Fruit fly (Drosophila melanogaster) whole organism, embryonic: ENCODE data around the gene RPA3.

Source experiments
- ATbp ChIP-seq: fragments of 200-800 bp; sonication (Bioruptor generic); optimal IDR thresholded peaks from 2 replicates; lab custom pipeline; 2017; ENCODE audit warnings: missing biosample characterization, mild to moderate bottlenecking, missing genetic modification characterization, missing genetic modification reagents
- Bdp1 ChIP-seq: fragments of 200-800 bp; sonication (Bioruptor generic); optimal IDR thresholded peaks from 3 replicates; lab custom pipeline; 2016; ENCODE audit warnings: missing biosample characterization, missing genetic modification characterization
- Bteb2 ChIP-seq: fragments of 200-800 bp; sonication (Bioruptor generic); optimal IDR thresholded peaks from 2 replicates; lab custom pipeline; 2016; ENCODE audit warnings: missing biosample characterization, missing genetic modification characterization
- CG10267 ChIP-seq: fragments of 200-800 bp; sonication (Bioruptor generic); optimal IDR thresholded peaks from 2 replicates; lab custom pipeline; 2018; ENCODE audit warnings: missing biosample characterization, mild to moderate bottlenecking, missing genetic modification characterization, moderate library complexity
- CG10979 ChIP-seq: fragments of 200-800 bp; sonication (Bioruptor generic); optimal IDR thresholded peaks from 2 replicates; lab custom pipeline; 2018; ENCODE audit warnings: missing biosample characterization, mild to moderate bottlenecking, missing genetic modification characterization, moderate library complexity
- CG11093 ChIP-seq: fragments of 200-800 bp; sonication (Bioruptor generic); IDR thresholded peaks from 3 replicates; pipeline ENCODE4 v1.3.6; 2022; ENCODE audit warnings: missing biosample characterization, missing genetic modification characterization
- CG12659 ChIP-seq: fragments of 200-800 bp; sonication (Bioruptor generic); optimal IDR thresholded peaks from 3 replicates; lab custom pipeline; 2017; ENCODE audit warnings: mild to moderate bottlenecking, missing biosample characterization, missing genetic modification reagents, missing genetic modification characterization
- CG12769 ChIP-seq: fragments of 200-800 bp; sonication (Bioruptor generic); optimal IDR thresholded peaks from 2 replicates; lab custom pipeline; 2019; ENCODE audit warnings: missing biosample characterization, mild to moderate bottlenecking, missing genetic modification characterization, moderate library complexity
- CG13894 ChIP-seq: fragments of 200-800 bp; sonication (Bioruptor generic); optimal IDR thresholded peaks from 3 replicates; lab custom pipeline; 2018; ENCODE audit warnings: missing biosample characterization, mild to moderate bottlenecking, missing genetic modification characterization, moderate library complexity
- CG14050 ChIP-seq: fragments of 200-800 bp; sonication (Bioruptor generic); IDR thresholded peaks from 3 replicates; pipeline ENCODE4 v1.3.6; 2022; ENCODE audit warnings: missing biosample characterization, missing genetic modification characterization
- CG15269 ChIP-seq: fragments of 200-800 bp; sonication (Bioruptor generic); optimal IDR thresholded peaks from 2 replicates; lab custom pipeline; 2018; ENCODE audit warnings: missing biosample characterization, mild to moderate bottlenecking, missing genetic modification characterization, moderate library complexity
- CG15696 ChIP-seq: fragments of 200-800 bp; sonication (Bioruptor generic); optimal IDR thresholded peaks from 2 replicates; lab custom pipeline; 2019; ENCODE audit warnings: missing biosample characterization, mild to moderate bottlenecking, missing genetic modification characterization, moderate library complexity
- CG31388 ChIP-seq: fragments of 200-800 bp; sonication (Bioruptor generic); optimal IDR thresholded peaks from 2 replicates; lab custom pipeline; 2016; ENCODE audit warnings: missing biosample characterization, missing genetic modification characterization
- CG32772 ChIP-seq: fragments of 200-800 bp; sonication (Bioruptor generic); IDR thresholded peaks from 2 replicates; pipeline ENCODE4 v1.3.6; 2022; ENCODE audit warnings: missing biosample characterization, missing genetic modification characterization
- CG43689 ChIP-seq: fragments of 200-800 bp; sonication (Bioruptor generic); IDR thresholded peaks from 2 replicates; pipeline ENCODE4 v1.3.6; 2022; ENCODE audit warnings: missing biosample characterization, missing genetic modification characterization
- CG4617 ChIP-seq: fragments of 200-800 bp; sonication (Bioruptor generic); optimal IDR thresholded peaks from 3 replicates; lab custom pipeline; 2016; ENCODE audit warnings: missing biosample characterization, missing genetic modification characterization, borderline replicate concordance
- CG4820 ChIP-seq: fragments of 200-800 bp; sonication (Bioruptor generic); optimal IDR thresholded peaks from 3 replicates; lab custom pipeline; 2016; ENCODE audit warnings: missing biosample characterization, missing genetic modification characterization
- CG4854 ChIP-seq: fragments of 200-800 bp; sonication (Bioruptor generic); optimal IDR thresholded peaks from 2 replicates; lab custom pipeline; 2016; ENCODE audit warnings: missing biosample characterization, missing genetic modification characterization, inconsistent platforms
- CG5953 ChIP-seq: fragments of 200-800 bp; sonication (Bioruptor generic); IDR thresholded peaks from 2 replicates; pipeline ENCODE4 v1.3.6; 2022; ENCODE audit warnings: missing biosample characterization, missing genetic modification characterization
- CG7786 ChIP-seq: fragments of 200-800 bp; sonication (Bioruptor generic); optimal IDR thresholded peaks from 2 replicates; lab custom pipeline; 2016; ENCODE audit warnings: missing biosample characterization, missing genetic modification characterization
- CoRest ChIP-seq: fragments of 200-800 bp; sonication (Bioruptor generic); optimal IDR thresholded peaks from 3 replicates; lab custom pipeline; 2018; ENCODE audit warnings: missing biosample characterization, mild to moderate bottlenecking, missing genetic modification characterization, moderate library complexity
- D ChIP-seq, 2 experiments: fragments of 200-800 bp in 1 of 2; fragments of >200 bp in 1 of 2; sonication (Bioruptor generic) in 1 of 2; optimal IDR thresholded peaks; 2 replicates in 1 of 2; 3 replicates in 1 of 2; lab custom pipeline; 2017; ENCODE audit warnings: mild to moderate bottlenecking in 1 of 2, missing biosample characterization in 1 of 2, missing genetic modification characterization in 1 of 2, missing genetic modification reagents in 1 of 2
- Dbx ChIP-seq: fragments of 200-800 bp; sonication (Bioruptor generic); IDR thresholded peaks from 3 replicates; pipeline ENCODE4 v1.3.6; 2022; ENCODE audit warnings: missing biosample characterization, missing genetic modification characterization
- Dek ChIP-seq: fragments of 200-800 bp; sonication (Bioruptor generic); optimal IDR thresholded peaks from 3 replicates; lab custom pipeline; 2019; ENCODE audit warnings: missing biosample characterization, mild to moderate bottlenecking, missing genetic modification characterization, moderate library complexity
- Fer1 ChIP-seq: fragments of 200-800 bp; sonication (Bioruptor generic); optimal IDR thresholded peaks from 2 replicates; lab custom pipeline; 2017; ENCODE audit warnings: missing biosample characterization, mild to moderate bottlenecking, missing genetic modification characterization
- H2.0 ChIP-seq: fragments of 200-800 bp; sonication (Bioruptor generic); IDR thresholded peaks from 2 replicates; pipeline ENCODE4 v1.3.6; 2022; ENCODE audit warnings: missing biosample characterization, missing genetic modification characterization
- Med ChIP-seq: fragments of 200-800 bp; sonication (Bioruptor generic); peaks from one replicate; lab custom pipeline; 2016; ENCODE audit warnings: missing biosample characterization, missing genetic modification characterization, mild to moderate bottlenecking, inconsistent platforms, moderate library complexity
- Mrtf ChIP-seq: fragments of 200-800 bp; sonication (Bioruptor generic); IDR thresholded peaks from 3 replicates; pipeline ENCODE4 v1.3.6; 2022; ENCODE audit warnings: missing biosample characterization, missing genetic modification characterization
- NC2α ChIP-seq: fragments of 200-800 bp; sonication (Bioruptor generic); optimal IDR thresholded peaks from 2 replicates; lab custom pipeline; 2016; ENCODE audit warnings: missing biosample characterization, missing genetic modification characterization
- Pdp1 ChIP-seq, 2 experiments: fragments of 200-800 bp; sonication (Bioruptor generic); optimal IDR thresholded peaks; 3 replicates each; lab custom pipeline; 2016; ENCODE audit warnings: missing biosample characterization in 2 of 2, missing genetic modification characterization in 2 of 2, mild to moderate bottlenecking in 1 of 2, moderate library complexity in 1 of 2
- caup ChIP-seq: fragments of 200-800 bp; sonication (Bioruptor generic); optimal IDR thresholded peaks from 3 replicates; lab custom pipeline; 2017; ENCODE audit warnings: missing biosample characterization, mild to moderate bottlenecking, missing genetic modification characterization, moderate library complexity; ENCODE audit not compliant: severe bottlenecking
- ci ChIP-seq: fragments of 200-800 bp; sonication (Bioruptor generic); IDR thresholded peaks from 3 replicates; pipeline ENCODE4 v1.3.6; 2022; ENCODE audit warnings: missing biosample characterization, missing genetic modification characterization
- danr ChIP-seq: fragments of 200-800 bp; sonication (Bioruptor generic); IDR thresholded peaks from 2 replicates; pipeline ENCODE4 v1.3.6; 2022; ENCODE audit warnings: missing biosample characterization, missing genetic modification characterization
- dati ChIP-seq: fragments of 200-800 bp; sonication (Bioruptor generic); IDR thresholded peaks from 2 replicates; pipeline ENCODE4 v1.3.6; 2022; ENCODE audit warnings: missing biosample characterization, missing genetic modification characterization
- en ChIP-seq: fragments of 200-800 bp; sonication (Bioruptor generic); optimal IDR thresholded peaks from 2 replicates; lab custom pipeline; 2016; ENCODE audit warnings: missing biosample characterization, missing genetic modification characterization
- esg ChIP-seq: fragments of 200-800 bp; sonication (Bioruptor generic); conservative IDR thresholded peaks from 2 replicates; pipeline ENCODE4 v1.3.6; 2022; ENCODE audit warnings: missing biosample characterization, missing genetic modification characterization
- eve ChIP-seq, 2 experiments: fragments of >200 bp; optimal IDR thresholded peaks; 2 replicates each; lab custom pipeline; 2017; ENCODE audit warnings: missing biosample characterization in 2 of 2, missing genetic modification characterization in 2 of 2
- fd3F ChIP-seq: fragments of 200-800 bp; sonication (Bioruptor generic); optimal IDR thresholded peaks from 2 replicates; lab custom pipeline; 2018; ENCODE audit warnings: missing biosample characterization, mild to moderate bottlenecking, missing genetic modification characterization, moderate library complexity
- lbe ChIP-seq: fragments of 200-800 bp; sonication (Bioruptor generic); optimal IDR thresholded peaks from 2 replicates; lab custom pipeline; 2016; ENCODE audit warnings: missing biosample characterization, mild to moderate bottlenecking, missing genetic modification characterization
- oc ChIP-seq: fragments of 200-800 bp; sonication (Bioruptor generic); optimal IDR thresholded peaks from 2 replicates; lab custom pipeline; 2018; ENCODE audit warnings: missing biosample characterization, mild to moderate bottlenecking, missing genetic modification characterization, moderate library complexity
- pan ChIP-seq, 4 experiments: fragments of >200 bp in 3 of 4; fragments of 200-800 bp in 1 of 4; sonication (Bioruptor generic) in 1 of 4; optimal IDR thresholded peaks in 3 of 4; IDR thresholded peaks in 1 of 4; 2 replicates each; pipeline versions ENCODE4 v1.3.6 to Lab custom; 2017 to 2022; ENCODE audit warnings: missing biosample characterization in 2 of 4, missing genetic modification characterization in 2 of 4, mixed read lengths in 1 of 4
- phol ChIP-seq: fragments of 200-800 bp; sonication (Bioruptor generic); optimal IDR thresholded peaks from 3 replicates; lab custom pipeline; 2018; ENCODE audit warnings: missing biosample characterization, mild to moderate bottlenecking, missing genetic modification characterization, moderate library complexity
- pzg ChIP-seq: fragments of 200-800 bp; sonication (Bioruptor generic); optimal IDR thresholded peaks from 3 replicates; lab custom pipeline; 2018; ENCODE audit warnings: missing biosample characterization, mild to moderate bottlenecking, missing genetic modification characterization, moderate library complexity
- salm ChIP-seq: fragments of 200-800 bp; sonication (Bioruptor generic); optimal IDR thresholded peaks from 2 replicates; lab custom pipeline; 2018; ENCODE audit warnings: missing biosample characterization, mild to moderate bottlenecking, missing genetic modification characterization
- seq ChIP-seq: fragments of 200-800 bp; sonication (Bioruptor generic); IDR thresholded peaks from 2 replicates; pipeline ENCODE4 v1.3.6; 2022; ENCODE audit warnings: missing biosample characterization, missing genetic modification characterization
- slbo ChIP-seq: fragments of 200-800 bp; sonication (Bioruptor generic); IDR thresholded peaks from 2 replicates; pipeline ENCODE4 v1.3.6; 2022; ENCODE audit warnings: missing biosample characterization, missing genetic modification characterization
- slou ChIP-seq: fragments of 200-800 bp; sonication (Bioruptor generic); optimal IDR thresholded peaks from 3 replicates; lab custom pipeline; 2016; ENCODE audit warnings: missing biosample characterization, missing genetic modification characterization
- tap ChIP-seq: fragments of 200-800 bp; optimal IDR thresholded peaks from 3 replicates; lab custom pipeline; 2019; ENCODE audit warnings: missing biosample characterization, mild to moderate bottlenecking, missing genetic modification characterization, moderate library complexity
- tx ChIP-seq: fragments of 200-800 bp; sonication (Bioruptor generic); optimal IDR thresholded peaks from 2 replicates; lab custom pipeline; 2016; ENCODE audit warnings: missing biosample characterization, missing genetic modification characterization
- unpg ChIP-seq: fragments of 200-800 bp; sonication (Bioruptor generic); optimal IDR thresholded peaks from 3 replicates; lab custom pipeline; 2018; ENCODE audit warnings: missing biosample characterization, mild to moderate bottlenecking, missing genetic modification characterization, moderate library complexity

RPA3 gene

DNA sequence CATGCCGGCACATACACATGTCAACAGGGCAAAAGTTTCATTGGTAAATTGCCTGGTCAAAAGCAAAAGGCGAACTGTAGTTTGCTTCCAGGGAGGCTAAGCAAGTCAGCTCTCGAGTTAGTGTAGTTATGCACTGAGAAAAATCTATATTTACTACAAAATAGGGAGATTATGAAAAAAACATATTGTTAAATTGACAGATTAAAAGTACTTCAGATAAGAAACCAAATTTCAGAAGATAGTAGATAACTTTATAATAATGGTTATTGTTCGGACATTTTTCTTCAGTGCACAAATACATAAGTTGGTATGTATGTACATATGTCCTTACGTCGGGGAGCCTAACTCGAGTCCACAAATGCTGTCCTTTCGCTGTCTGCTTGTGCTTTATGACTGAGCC lies 41.5 kb upstream of the RPA3 start (continued):
- peak; percentile 31 for TF ChIP-seq ATbp (GFP tag; lab: Kevin White, UChicago)
- TF ChIP-seq CG12659 (GFP tag; lab: Kevin White, UChicago): peak; percentile 40
- TF ChIP-seq slbo: peak; percentile 61
- peak; percentile 52; the same call in 1 of the 3 replicates for TF ChIP-seq ci
- no peak for TF ChIP-seq danr
- TF ChIP-seq CG10267 (tag; lab: Kevin White, UChicago): peak; percentile 55
- TF ChIP-seq CG14050 (GFP tag; lab: Robert Waterston, UW): 0 out of 3 replicates have a peak, but pooled peaks have one; percentile 29
- TF ChIP-seq eve (GFP tag; optimal IDR thresholded peaks at IDR 0.05; lab: Kevin White, UChicago): peak in 1 of 2 experiments; percentile 79
- TF ChIP-seq Med (GFP tag; lab: Kevin White, UChicago): peak; percentile 81
- no peak for TF ChIP-seq CG11093 (GFP tag; lab: Robert Waterston, UW)
- TF ChIP-seq caup (GFP tag; lab: Kevin White, UChicago): peak; percentile 35
- TF ChIP-seq pzg: no peak
- TF ChIP-seq NC2α (GFP tag; lab: Kevin White, UChicago): no peak
- TF ChIP-seq CG12769 (tag; lab: Kevin White, UChicago): peak; percentile 52
- peak; percentile 32 for TF ChIP-seq Dek (tag; lab: Kevin White, UChicago)
- TF ChIP-seq D (optimal IDR thresholded peaks at IDR 0.05; lab: Kevin White, UChicago): no peak
- peak; percentile 9 for TF ChIP-seq D (GFP tag; optimal IDR thresholded peaks at IDR 0.05; lab: Kevin White, UChicago)
- TF ChIP-seq H2.0 (GFP tag; lab: Robert Waterston, UW): peak; percentile 38; the same call in 1 of the 2 replicates
- TF ChIP-seq slou (GFP tag; lab: Kevin White, UChicago): peak; percentile 55
- peak; percentile 67 for TF ChIP-seq unpg (GFP tag; lab: Kevin White, UChicago)
- TF ChIP-seq CG15269 (tag; lab: Kevin White, UChicago): peak; percentile 68
- peak; percentile 67 for TF ChIP-seq CoRest
- TF ChIP-seq Dbx (GFP tag; lab: Robert Waterston, UW): peak; percentile 39; the same call in 1 of the 3 replicates
- peak; percentile 36 for TF ChIP-seq oc (tag; lab: Kevin White, UChicago)
- TF ChIP-seq pan (optimal IDR thresholded peaks at IDR 0.05; lab: Kevin White, UChicago): no peak
- TF ChIP-seq pan (GFP tag; optimal IDR thresholded peaks at IDR 0.05 in 1 of 2, IDR thresholded peaks at IDR 0.05 in 1 of 2): peak in 1 of 2 experiments; percentile 64
- no peak for TF ChIP-seq Bdp1
- TF ChIP-seq Pdp1 (GFP tag; optimal IDR thresholded peaks at IDR 0.05; lab: Kevin White, UChicago): peak; percentile 42
- TF ChIP-seq seq: 0 out of 2 replicates have a peak, but pooled peaks have one; percentile 26
- TF ChIP-seq Bteb2: peak; percentile 54
- TF ChIP-seq fd3F: peak; percentile 46
- peak; percentile 5 for TF ChIP-seq CG4854
- peak; percentile 57 for TF ChIP-seq tap (tag; lab: Kevin White, UChicago)
- TF ChIP-seq CG7786 (GFP tag; lab: Kevin White, UChicago): no peak
- TF ChIP-seq Mrtf (GFP tag; lab: Robert Waterston, UW): peak; percentile 45; the same call in 1 of the 3 replicates
- TF ChIP-seq Fer1 (GFP tag; lab: Kevin White, UChicago): peak; percentile 75
- TF ChIP-seq CG32772 (GFP tag; lab: Robert Waterston, UW): 0 out of 2 replicates have a peak, but pooled peaks have one; percentile 32
- no peak for TF ChIP-seq CG43689 (GFP tag; lab: Robert Waterston, UW)

DNA sequence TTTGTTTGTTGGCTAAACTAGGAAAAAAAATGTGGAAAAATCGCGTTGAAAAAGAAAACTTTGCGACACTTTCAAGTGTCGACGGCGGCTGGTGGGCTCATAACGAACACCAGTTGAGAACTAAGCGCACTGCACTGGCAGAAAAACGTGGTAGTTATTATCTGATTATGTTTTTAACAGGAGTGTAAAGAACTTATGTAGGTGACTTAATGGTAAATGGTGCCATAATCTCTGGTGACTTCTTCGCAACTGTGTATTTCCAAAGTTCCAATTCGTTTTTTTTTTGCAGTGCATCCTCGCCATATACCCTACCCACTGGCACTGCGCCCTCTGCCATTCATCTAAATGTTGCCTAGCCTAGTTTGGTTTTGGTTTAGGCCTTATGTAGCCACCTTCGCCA lies 37.4 kb upstream of the RPA3 start:
- no peak for TF ChIP-seq en
- TF ChIP-seq salm: no peak
- no peak for TF ChIP-seq CG5953 (GFP tag; lab: Robert Waterston, UW)
- no peak for TF ChIP-seq Bdp1
- peak; percentile 25 for TF ChIP-seq CG10979 (tag; lab: Kevin White, UChicago)
- no peak for TF ChIP-seq lbe (GFP tag; lab: Kevin White, UChicago)
- TF ChIP-seq phol (tag; lab: Kevin White, UChicago): peak; percentile 29
- no peak for TF ChIP-seq dati (GFP tag; lab: Robert Waterston, UW)
- peak; percentile 12 for TF ChIP-seq CG15269 (tag; lab: Kevin White, UChicago)
- peak; percentile 38 for TF ChIP-seq unpg (GFP tag; lab: Kevin White, UChicago)
- TF ChIP-seq CG13894 (tag; lab: Kevin White, UChicago): no peak
- TF ChIP-seq tx: no peak
- TF ChIP-seq CG4617 (GFP tag; lab: Kevin White, UChicago): no peak
- TF ChIP-seq CG31388 (GFP tag; lab: Kevin White, UChicago): no peak
- TF ChIP-seq CG4820 (GFP tag; lab: Kevin White, UChicago): peak; percentile 33
- TF ChIP-seq esg (GFP tag; lab: Robert Waterston, UW): peak; percentile 24; the same call in 1 of the 2 replicates
- TF ChIP-seq CG15696 (tag; lab: Kevin White, UChicago): no peak
